Worm (Caenorhabditis elegans) whole organism, L4 larva: ENCODE data around the gene ttr-1.

Source experiments
- F49E8.2 ChIP-seq: sonication (generic microtip); optimal IDR thresholded peaks from 2 replicates; lab custom pipeline; 2016; ENCODE audit warnings: missing compliant biosample characterization, mild to moderate bottlenecking, missing genetic modification characterization, borderline replicate concordance
- ama-1 ChIP-seq: fragments of 150-350 bp; optimal IDR thresholded peaks from 2 replicates; lab custom pipeline; 2014; ENCODE audit warnings: inconsistent platforms, mixed read lengths
- arid-1 ChIP-seq: fragments of 200-800 bp; sonication (Bioruptor generic); conservative IDR thresholded peaks from 2 replicates; pipeline ENCODE4 v1.3.6; 2022; ENCODE audit warnings: missing genetic modification reagents, missing genetic modification characterization, missing compliant biosample characterization
- cey-2 ChIP-seq: sonication (generic microtip); optimal IDR thresholded peaks from 3 replicates; lab custom pipeline; 2017; ENCODE audit warnings: missing genetic modification characterization, mild to moderate bottlenecking, missing compliant biosample characterization, antibody characterized with exemption, borderline replicate concordance; ENCODE audit not compliant: insufficient read depth
- fkh-10 ChIP-seq: fragments of 150-350 bp; optimal IDR thresholded peaks from 2 replicates; lab custom pipeline; 2014; ENCODE audit warnings: missing biosample characterization, missing genetic modification reagents, missing genetic modification characterization
- fos-1 ChIP-seq: fragments of 150-350 bp; optimal IDR thresholded peaks from 2 replicates; lab custom pipeline; 2014; ENCODE audit warnings: missing biosample characterization, missing genetic modification characterization
- lin-13 ChIP-seq: fragments of 150-350 bp; optimal IDR thresholded peaks from 2 replicates; lab custom pipeline; 2014; ENCODE audit warnings: missing biosample characterization, missing genetic modification reagents, missing genetic modification characterization
- nhr-41 ChIP-seq: fragments of 200-800 bp; sonication (Bioruptor generic); IDR thresholded peaks from 2 replicates; pipeline ENCODE4 v1.3.6; 2022; ENCODE audit warnings: missing genetic modification reagents, missing genetic modification characterization, missing compliant biosample characterization
- nhr-77 ChIP-seq: fragments of 150-350 bp; optimal IDR thresholded peaks from 2 replicates; lab custom pipeline; 2014; ENCODE audit warnings: missing biosample characterization, missing genetic modification characterization
- set-16 ChIP-seq: fragments of 200-800 bp; sonication (Bioruptor generic); IDR thresholded peaks from 2 replicates; pipeline ENCODE4 v1.3.6; 2022; ENCODE audit warnings: missing genetic modification reagents, missing genetic modification characterization, missing compliant biosample characterization
- spr-3 ChIP-seq: fragments of 200-800 bp; sonication (Bioruptor generic); optimal IDR thresholded peaks from 2 replicates; lab custom pipeline; 2018; ENCODE audit warnings: mild to moderate bottlenecking, missing genetic modification characterization, missing compliant biosample characterization
- unc-62 ChIP-seq, 3 experiments: fragments of 150-350 bp in 1 of 3; sonication (generic microtip); optimal IDR thresholded peaks in 2 of 3; peaks in 1 of 3; 1 replicate in 1 of 3; 2 replicates in 2 of 3; lab custom pipeline; 2014 to 2017; ENCODE audit warnings: missing biosample characterization in 3 of 3, missing genetic modification characterization in 3 of 3, missing genetic modification reagents in 3 of 3, missing genotype in 1 of 3
- zfp-2 ChIP-seq: sonication (generic microtip); optimal IDR thresholded peaks from 2 replicates; lab custom pipeline; 2016; ENCODE audit warnings: mild to moderate bottlenecking, missing genetic modification characterization, missing compliant biosample characterization

ce11 chrIII:9972192-9972811 lies 43.4 kb downstream of the ttr-1 start:
- no peak for TF ChIP-seq F49E8.2
- no peak for TF ChIP-seq arid-1
- TF ChIP-seq set-16 (GFP tag; lab: Robert Waterston, UW) = no peak
- TF ChIP-seq lin-13 (GFP tag; lab: Kevin White, UChicago) = no peak
- no peak for TF ChIP-seq fkh-10 (GFP tag; lab: Kevin White, UChicago)
- TF ChIP-seq ama-1 (lab: Kevin White, UChicago) = no peak
- no peak for TF ChIP-seq nhr-77 (tag; lab: Kevin White, UChicago)
- TF ChIP-seq zfp-2 (tag; lab: Kevin White, UChicago) = no peak
- no peak for TF ChIP-seq spr-3 (GFP tag; lab: Kevin White, UChicago)
- TF ChIP-seq unc-62 (GFP tag; optimal IDR thresholded peaks at IDR 0.05 in 1 of 2; lab: Kevin White, UChicago) = no peak
- no peak for TF ChIP-seq unc-62 (tag; optimal IDR thresholded peaks at IDR 0.05; lab: Kevin White, UChicago)
- TF ChIP-seq nhr-41 (GFP tag; lab: Robert Waterston, UW) = no peak
- no peak for TF ChIP-seq cey-2
- TF ChIP-seq fos-1 (tag; lab: Kevin White, UChicago) = no peak
